Worm (Caenorhabditis elegans) whole organism, L3 larva: ENCODE results near the gene spp-9.

Experiments used
- ama-1 ChIP-seq: fragments of 150-350 bp; optimal IDR thresholded peaks from 2 replicates; lab custom pipeline; 2018
- elt-2 ChIP-seq: sonication (generic microtip); optimal IDR thresholded peaks from 2 replicates; lab custom pipeline; 2016; ENCODE audit warnings: missing genetic modification reagents, mild to moderate bottlenecking, missing genetic modification characterization, missing compliant biosample characterization
- jun-1 ChIP-seq: fragments of 150-350 bp; optimal IDR thresholded peaks from 2 replicates; lab custom pipeline; 2014; ENCODE audit warnings: missing biosample characterization, missing genetic modification reagents, missing genetic modification characterization
- nfya-1 ChIP-seq: sonication (generic microtip); optimal IDR thresholded peaks from 2 replicates; lab custom pipeline; 2017; ENCODE audit warnings: missing genetic modification characterization, mild to moderate bottlenecking, missing compliant biosample characterization, antibody characterized with exemption, moderate library complexity; ENCODE audit not compliant: insufficient read depth
- nhr-11 ChIP-seq: fragments of 150-350 bp; optimal IDR thresholded peaks from 2 replicates; lab custom pipeline; 2014; ENCODE audit warnings: missing biosample characterization, missing genetic modification characterization
- nhr-25 ChIP-seq: sonication (generic microtip); optimal IDR thresholded peaks from 2 replicates; lab custom pipeline; 2017; ENCODE audit warnings: missing biosample characterization, missing genetic modification characterization
- nhr-28 ChIP-seq: fragments of 150-350 bp; optimal IDR thresholded peaks from 2 replicates; lab custom pipeline; 2014; ENCODE audit warnings: missing biosample characterization, missing genetic modification characterization
- pha-4 ChIP-seq: fragments of 150-350 bp; optimal IDR thresholded peaks from 2 replicates; lab custom pipeline; 2014; ENCODE audit warnings: missing biosample characterization, missing genetic modification reagents, missing genetic modification characterization
- unc-62 ChIP-seq: fragments of 150-350 bp; sonication (generic microtip); optimal IDR thresholded peaks from 4 replicates; lab custom pipeline; 2014; ENCODE audit warnings: missing biosample characterization, missing genetic modification reagents, missing genetic modification characterization
- zag-1 ChIP-seq: fragments of 150-350 bp; optimal IDR thresholded peaks from 2 replicates; lab custom pipeline; 2014; ENCODE audit warnings: missing biosample characterization, missing genetic modification characterization

DNA sequence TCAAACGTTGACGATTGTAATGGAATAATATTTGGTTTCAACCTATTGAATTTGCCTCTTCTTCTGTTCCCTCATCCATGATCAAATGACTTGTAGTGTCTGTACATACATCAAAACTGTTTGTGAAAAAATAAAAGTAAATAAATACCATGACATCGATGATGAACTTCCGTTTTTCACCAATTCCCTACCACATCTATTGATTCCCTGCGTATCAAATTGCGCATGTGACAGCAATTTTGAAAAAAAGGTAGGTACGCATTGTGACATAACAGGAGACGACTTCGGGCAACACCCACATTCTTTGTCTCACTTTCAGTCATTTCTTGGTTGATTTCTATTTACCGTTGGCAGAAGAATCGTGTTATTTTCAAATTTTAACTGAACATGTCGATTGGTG is 48.8 kb downstream of the spp-9 start, which contains the start of gene C35C5.9:
- TF ChIP-seq unc-62 (GFP tag; lab: Kevin White, UChicago) (no peak), nhr-11 (tag; lab: Kevin White, UChicago) (no peak), nhr-28 (tag; lab: Kevin White, UChicago) (no peak), jun-1 (no peak), zag-1 (tag; lab: Kevin White, UChicago) (no peak), nfya-1 (tag; lab: Kevin White, UChicago) (no peak), nhr-25 (tag; lab: Kevin White, UChicago) (peak; percentile 11), pha-4 (no peak), ama-1 (lab: Kevin White, UChicago) (no peak), elt-2 (no peak)
